Worm (Caenorhabditis elegans) whole organism, L4 larva: Measurements from ENCODE around the gene sgt-1.

Experiments
- R02D3.7 ChIP-seq: fragments of 150-350 bp; sonication (generic microtip); optimal IDR thresholded peaks from 3 replicates; lab custom pipeline; 2014; ENCODE audit warnings: missing biosample characterization, missing genetic modification characterization
- ama-1 ChIP-seq: fragments of 150-350 bp; optimal IDR thresholded peaks from 2 replicates; lab custom pipeline; 2014; ENCODE audit warnings: inconsistent platforms, mixed read lengths
- ceh-28 ChIP-seq: fragments of 150-350 bp; optimal IDR thresholded peaks from 2 replicates; lab custom pipeline; 2014; ENCODE audit warnings: missing biosample characterization, missing genetic modification reagents, missing genetic modification characterization
- ceh-82 ChIP-seq: sonication (generic microtip); optimal IDR thresholded peaks from 2 replicates; lab custom pipeline; 2017; ENCODE audit warnings: missing biosample characterization, missing genetic modification characterization
- daf-8 ChIP-seq: fragments of 200-800 bp; sonication (Bioruptor generic); IDR thresholded peaks from 2 replicates; pipeline ENCODE4 v1.3.6; 2022; ENCODE audit warnings: missing genetic modification characterization, missing compliant biosample characterization
- lin-1 ChIP-seq: fragments of 200-800 bp; sonication (Bioruptor generic); IDR thresholded peaks from 2 replicates; pipeline ENCODE4 v1.3.6; 2022; ENCODE audit warnings: missing genetic modification reagents, missing genetic modification characterization, missing compliant biosample characterization
- lin-39 ChIP-seq: fragments of 150-350 bp; optimal IDR thresholded peaks from 2 replicates; lab custom pipeline; 2014; ENCODE audit warnings: missing biosample characterization, missing genetic modification reagents, missing genetic modification characterization
- mdl-1 ChIP-seq, 2 experiments: fragments of 150-350 bp in 1 of 2; sonication (generic microtip) in 1 of 2; optimal IDR thresholded peaks; 2 replicates each; lab custom pipeline; 2014 to 2017; ENCODE audit warnings: missing biosample characterization in 2 of 2, missing genetic modification characterization in 2 of 2
- nhr-48 ChIP-seq: sonication (generic microtip); optimal IDR thresholded peaks from 2 replicates; lab custom pipeline; 2016; ENCODE audit warnings: mild to moderate bottlenecking, missing genetic modification characterization, missing compliant biosample characterization
- rbr-2 ChIP-seq: sonication (generic microtip); optimal IDR thresholded peaks from 2 replicates; lab custom pipeline; 2016; ENCODE audit warnings: missing genotype, missing genetic modification characterization, missing compliant biosample characterization
- snpc-1.2 ChIP-seq: fragments of 200-800 bp; sonication (Bioruptor generic); IDR thresholded peaks from 2 replicates; pipeline ENCODE4 v1.3.6; 2022; ENCODE audit warnings: missing genetic modification reagents, missing genetic modification characterization, missing compliant biosample characterization
- unc-62 ChIP-seq, 3 experiments: fragments of 150-350 bp in 1 of 3; sonication (generic microtip); optimal IDR thresholded peaks in 2 of 3; peaks in 1 of 3; 1 replicate in 1 of 3; 2 replicates in 2 of 3; lab custom pipeline; 2014 to 2017; ENCODE audit warnings: missing biosample characterization in 3 of 3, missing genetic modification characterization in 3 of 3, missing genetic modification reagents in 3 of 3, missing genotype in 1 of 3

DNA sequence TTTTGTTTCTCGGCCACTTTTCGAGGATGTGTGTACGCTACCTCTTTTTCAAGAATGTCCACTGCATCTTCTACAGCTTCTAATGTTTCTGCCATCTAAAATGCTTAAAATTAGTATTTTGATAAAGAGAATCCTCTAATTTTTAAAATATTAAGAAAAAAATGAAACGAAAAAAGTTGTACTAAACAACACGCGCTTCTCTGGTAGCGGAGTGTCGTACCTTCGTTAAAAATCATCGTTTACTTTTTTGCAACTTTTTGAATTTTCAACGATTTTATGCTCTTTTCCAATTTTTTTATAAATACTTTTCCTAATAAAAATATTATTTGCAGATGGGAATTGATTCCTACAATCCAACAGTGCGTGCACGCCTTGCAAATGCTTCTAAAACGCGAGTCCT, 42.1 kb upstream of the sgt-1 start, which contains the start of the genes gldi-11 and ZK546.2:
- TF ChIP-seq mdl-1 (tag; optimal IDR thresholded peaks at IDR 0.05; lab: Kevin White, UChicago) (no peak), snpc-1.2 (no peak), lin-1 (no peak), ceh-28 (no peak), R02D3.7 (tag; lab: Kevin White, UChicago) (no peak), rbr-2 (tag; lab: Kevin White, UChicago) (no peak), unc-62 (GFP tag; optimal IDR thresholded peaks at IDR 0.05 in 1 of 2; lab: Kevin White, UChicago) (no peak), unc-62 (tag; optimal IDR thresholded peaks at IDR 0.05; lab: Kevin White, UChicago) (no peak), daf-8 (GFP tag; lab: Robert Waterston, UW) (no peak), ceh-82 (tag; lab: Kevin White, UChicago) (no peak), lin-39 (tag; lab: Kevin White, UChicago) (no peak), nhr-48 (tag; lab: Kevin White, UChicago) (no peak), ama-1 (lab: Kevin White, UChicago) (no peak)
